Fruit fly (Drosophila melanogaster): Measurements from ENCODE around the gene CG4631.

DNA sequence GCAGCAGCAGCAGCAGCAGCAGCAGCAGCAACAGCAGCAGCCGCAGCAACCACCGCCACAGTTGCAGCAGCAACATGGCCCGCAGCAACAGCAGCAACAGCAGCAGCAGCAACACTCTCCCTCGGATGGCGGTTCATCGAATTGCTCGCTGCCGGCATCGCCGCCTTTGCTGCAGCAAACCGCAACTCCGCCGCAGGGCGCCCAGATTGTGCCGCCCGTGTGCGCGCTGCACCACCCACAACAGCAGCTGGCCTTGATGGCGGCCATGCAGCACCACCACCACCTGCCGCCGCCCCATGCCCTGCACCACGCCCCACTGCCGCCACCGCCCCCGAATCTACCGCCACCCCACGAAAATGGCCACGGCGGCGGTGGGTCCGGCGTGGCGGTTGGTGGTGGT, 15.0 kb downstream of the CG4631 start:
- no peak for TF ChIP-seq CTCF (optimal IDR thresholded peaks at IDR 0.05)
- no peak for TF ChIP-seq CG8478 (optimal IDR thresholded peaks at IDR 0.05)
